Fruit fly (Drosophila melanogaster): ENCODE data around the gene ncm.

Gene ncm

DNA sequence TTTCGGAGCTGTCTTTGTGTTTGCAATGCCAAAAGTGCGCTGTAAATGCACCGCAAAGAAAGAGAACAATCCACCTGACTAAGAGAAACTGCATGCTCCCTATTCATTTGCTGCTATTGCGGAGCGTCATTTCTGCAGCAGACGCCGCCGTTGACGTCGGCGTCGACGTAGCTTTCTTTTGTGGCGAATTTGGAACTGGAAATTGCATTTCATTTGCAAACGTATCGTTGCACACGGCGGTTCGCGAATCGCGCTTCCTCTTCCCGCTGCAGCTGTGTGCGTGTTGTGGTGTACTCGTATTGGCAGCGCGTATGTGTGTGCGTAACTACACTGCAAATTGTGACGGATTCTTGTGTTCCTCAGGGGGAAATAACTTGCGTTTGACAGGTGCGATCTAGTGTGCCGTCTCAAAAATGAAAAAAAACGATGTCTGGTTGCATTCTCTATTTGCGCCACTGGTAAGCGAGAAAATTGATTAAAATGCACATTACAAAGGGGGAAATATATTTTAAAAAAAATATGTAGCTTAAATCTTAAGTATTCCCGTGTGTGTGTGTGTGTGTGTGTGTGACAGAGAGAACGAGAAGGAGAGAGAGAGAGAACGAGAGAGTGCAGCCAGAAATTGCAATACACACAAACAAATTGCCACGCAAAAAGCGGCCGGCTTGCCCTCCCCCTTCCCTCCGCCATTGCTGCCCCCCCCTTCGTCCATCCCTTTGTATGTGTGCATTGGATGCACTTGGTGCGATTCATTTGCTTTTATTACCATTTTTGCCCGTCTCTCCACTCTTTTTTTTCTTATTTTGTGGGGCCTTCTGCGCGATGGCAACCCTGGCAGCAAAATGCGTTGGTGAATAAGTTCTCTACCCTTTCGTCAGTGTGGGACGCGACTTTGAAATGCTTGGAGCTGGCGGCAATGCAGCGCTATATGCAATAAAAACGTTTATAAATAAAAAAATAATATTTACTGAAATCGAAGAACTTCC is 7.0 kb upstream of the ncm start:
- TF ChIP-seq Snoo (tag; optimal IDR thresholded peaks at IDR 0.05), result peak; percentile 65
- peak; percentile 99 for TF ChIP-seq CG15710 (tag; optimal IDR thresholded peaks at IDR 0.05)
- peak; percentile 100 for TF ChIP-seq gl (tag; optimal IDR thresholded peaks at IDR 0.05)
- TF ChIP-seq Pif1B (GFP tag; optimal IDR thresholded peaks at IDR 0.05), result peak; percentile 85
- TF ChIP-seq CG32121 (GFP tag; IDR thresholded peaks at IDR 0.05), result peak; percentile 99
- TF ChIP-seq CG8159 (tag; optimal IDR thresholded peaks at IDR 0.05), result peak; percentile 97
- peak; percentile 100 for TF ChIP-seq CG4496 (GFP tag; IDR thresholded peaks at IDR 0.05)
- peak; percentile 99 for TF ChIP-seq fd96Ca (GFP tag; IDR thresholded peaks at IDR 0.05)
- TF ChIP-seq CG10348 (GFP tag; IDR thresholded peaks at IDR 0.05), result 0 out of 2 replicates have a peak, but pooled peaks have one; percentile 8
- peak; percentile 99 for TF ChIP-seq Ets98B (GFP tag; IDR thresholded peaks at IDR 0.05)
- peak; percentile 100 for TF ChIP-seq CG13204 (GFP tag; optimal IDR thresholded peaks at IDR 0.05)
- peak; percentile 97 for TF ChIP-seq CG8301 (tag; optimal IDR thresholded peaks at IDR 0.05)
- TF ChIP-seq D1 (tag; optimal IDR thresholded peaks at IDR 0.05), result peak; percentile 85
- peak; percentile 99 for TF ChIP-seq CG12605 (GFP tag; IDR thresholded peaks at IDR 0.05)
- peak; percentile 91 for TF ChIP-seq Pif1A (GFP tag; optimal IDR thresholded peaks at IDR 0.05)
- TF ChIP-seq CG14655 (GFP tag; optimal IDR thresholded peaks at IDR 0.05), result peak; percentile 99
- TF ChIP-seq CG17806 (tag; optimal IDR thresholded peaks at IDR 0.05), result peak; percentile 98
- peak; percentile 88 for TF ChIP-seq EcR (GFP tag; optimal IDR thresholded peaks at IDR 0.05)
- peak; percentile 95 for TF ChIP-seq CG9948 (tag; optimal IDR thresholded peaks at IDR 0.05)
- TF ChIP-seq CG34367 (tag; optimal IDR thresholded peaks at IDR 0.05), result peak; percentile 97
- peak; percentile 99 for TF ChIP-seq rn (GFP tag; IDR thresholded peaks at IDR 0.05)

DNA sequence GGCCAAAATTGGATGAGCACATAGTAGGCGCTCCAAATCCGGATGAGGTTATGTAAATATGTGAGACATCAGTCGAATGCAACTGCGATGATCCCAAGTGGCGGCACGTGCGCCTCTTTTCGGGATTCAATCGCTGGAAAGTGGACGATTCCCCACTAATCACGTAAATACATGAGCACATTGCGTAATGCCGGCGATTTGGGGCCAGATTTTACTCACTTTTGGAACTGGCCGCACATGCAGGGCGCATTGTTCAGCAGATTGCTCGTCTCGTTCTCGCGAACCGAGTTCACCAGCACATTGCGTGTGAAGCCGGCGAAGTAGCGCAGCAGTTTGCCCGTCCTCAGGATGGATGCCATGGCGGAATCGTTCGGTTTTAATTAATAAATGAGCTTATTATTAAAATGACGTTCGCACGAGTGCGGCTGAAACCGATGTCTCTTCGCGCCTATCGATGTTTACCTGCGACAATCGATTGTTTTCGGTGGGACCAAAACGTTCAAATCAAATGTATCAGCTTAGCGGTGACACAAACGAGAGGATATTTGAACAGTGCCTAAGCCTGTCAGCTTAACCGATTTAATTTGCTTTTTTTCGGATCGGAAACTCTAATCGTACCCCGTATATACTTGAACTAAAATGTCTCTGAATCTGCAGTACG is 5.5 kb upstream of the ncm start, which contains the start of the genes bsf and Ntf-2r:
Gene bsf, minus strand, starts transcription at position 460 of the 661 bp plus-strand sequence.
Gene Ntf-2r, plus strand, starts transcription at position 522 of the 661 bp plus-strand sequence.
- TF ChIP-seq CG4496 (GFP tag; IDR thresholded peaks at IDR 0.05) (0 out of 3 replicates have a peak, but pooled peaks have one; percentile 34), CG8301 (tag; optimal IDR thresholded peaks at IDR 0.05) (no peak)

DNA sequence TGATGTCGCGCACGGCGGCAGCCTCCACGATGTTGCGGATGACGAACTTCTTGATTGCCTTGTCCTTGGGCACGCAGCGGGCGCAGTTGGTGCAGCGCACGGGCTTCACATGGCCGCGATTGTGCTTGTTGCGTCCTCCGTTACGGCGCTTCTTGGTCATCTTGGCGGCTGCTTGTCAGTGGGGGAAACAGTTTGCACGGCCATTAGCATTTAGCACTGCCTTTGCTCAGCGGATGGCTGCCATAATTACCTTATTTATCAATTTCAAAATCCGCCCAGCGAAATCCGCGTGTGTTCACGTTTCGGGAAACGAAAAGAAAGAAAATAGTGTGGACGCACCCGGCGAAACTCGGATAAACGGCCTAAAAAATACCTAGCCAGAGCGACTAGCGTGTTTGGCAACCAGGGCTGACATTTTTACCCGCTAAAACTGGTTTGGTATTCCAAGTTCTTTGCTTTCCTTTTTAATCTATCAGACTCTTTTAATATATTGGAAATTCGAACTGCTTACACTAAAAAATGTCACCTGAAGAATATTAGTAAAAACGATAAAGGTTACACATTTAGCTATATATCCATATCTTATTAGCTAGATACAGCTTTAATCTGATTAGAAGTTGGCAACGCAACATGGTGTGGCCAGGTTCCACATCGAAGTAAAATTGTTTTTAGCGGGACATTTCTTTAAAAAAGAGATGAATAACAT is 5.7 kb downstream of the ncm start, which contains the start of gene RpS26:
Gene RpS26, minus strand, starts transcription at position 375 of the 706 bp plus-strand sequence.
- TF ChIP-seq fd96Ca (GFP tag; IDR thresholded peaks at IDR 0.05) (peak; percentile 23; the same call in 1 of the 3 replicates), CG14655 (GFP tag; optimal IDR thresholded peaks at IDR 0.05) (no peak), rn (GFP tag; IDR thresholded peaks at IDR 0.05) (no peak), Pif1A (GFP tag; optimal IDR thresholded peaks at IDR 0.05) (no peak), CG9948 (tag; optimal IDR thresholded peaks at IDR 0.05) (peak; percentile 23), Snoo (tag; optimal IDR thresholded peaks at IDR 0.05) (peak; percentile 50), CG15710 (tag; optimal IDR thresholded peaks at IDR 0.05) (peak; percentile 23), CG4496 (GFP tag; IDR thresholded peaks at IDR 0.05) (peak; percentile 61; the same call in 2 of the 3 replicates)

DNA sequence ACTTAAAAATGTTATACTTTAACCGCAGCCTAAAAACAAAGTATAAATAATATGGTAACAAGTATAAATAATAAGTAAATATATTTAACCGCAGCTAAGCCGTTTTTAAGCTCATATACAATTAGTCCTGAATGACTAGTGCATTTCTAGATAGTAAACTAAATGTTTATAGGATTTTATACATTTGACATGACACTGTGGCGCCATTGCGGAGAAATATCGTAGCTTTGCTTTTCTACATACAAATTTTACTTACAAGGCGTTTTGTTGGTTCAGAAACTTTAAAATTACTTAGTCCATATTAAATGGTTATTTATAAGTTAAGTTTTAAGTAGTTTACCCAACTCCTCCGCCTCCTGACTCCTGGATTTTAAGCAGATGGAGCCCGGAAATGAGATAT is 7.5 kb downstream of the ncm start:
- TF ChIP-seq CG34367 (tag; optimal IDR thresholded peaks at IDR 0.05) (no peak), Pif1A (GFP tag; optimal IDR thresholded peaks at IDR 0.05) (no peak), CG32121 (GFP tag; IDR thresholded peaks at IDR 0.05) (no peak), CG8159 (tag; optimal IDR thresholded peaks at IDR 0.05) (peak; percentile 30), EcR (GFP tag; optimal IDR thresholded peaks at IDR 0.05) (no peak), rn (GFP tag; IDR thresholded peaks at IDR 0.05) (no peak), CG12605 (GFP tag; IDR thresholded peaks at IDR 0.05) (no peak), CG10348 (GFP tag; IDR thresholded peaks at IDR 0.05) (no peak), D1 (tag; optimal IDR thresholded peaks at IDR 0.05) (peak; percentile 19), Snoo (tag; optimal IDR thresholded peaks at IDR 0.05) (no peak)

DNA sequence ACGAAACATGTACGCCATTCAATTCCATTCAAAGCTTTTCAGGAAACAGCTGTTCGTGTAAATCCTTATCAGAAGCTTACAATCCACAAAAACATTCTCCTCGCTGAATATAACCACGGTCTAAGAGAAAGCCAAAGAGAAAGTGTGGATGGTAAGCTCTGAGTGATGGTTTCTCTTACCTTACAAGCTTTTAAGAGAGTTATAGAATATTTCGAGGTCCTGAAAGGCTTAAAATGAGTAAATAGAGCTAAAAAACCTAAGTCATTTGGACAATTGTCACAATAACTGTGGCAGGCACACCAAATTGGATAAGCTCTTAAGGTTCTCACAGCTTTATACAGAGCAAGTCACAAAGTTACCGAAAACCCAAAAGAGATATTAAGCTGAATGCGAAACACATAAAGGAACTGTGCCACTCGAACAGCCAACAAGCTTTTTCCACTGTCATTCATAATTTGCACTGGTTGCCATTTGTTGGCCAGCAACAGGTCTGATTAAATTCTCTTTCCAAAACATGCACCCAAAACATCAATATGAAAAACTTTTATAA is 53.4 kb downstream of the ncm start:
- TF ChIP-seq CG17806 (tag; optimal IDR thresholded peaks at IDR 0.05) (no peak), CG32121 (GFP tag; IDR thresholded peaks at IDR 0.05) (no peak), Pif1A (GFP tag; optimal IDR thresholded peaks at IDR 0.05) (no peak), gl (tag; optimal IDR thresholded peaks at IDR 0.05) (no peak), fd96Ca (GFP tag; IDR thresholded peaks at IDR 0.05) (no peak), Ets98B (GFP tag; IDR thresholded peaks at IDR 0.05) (no peak), CG15710 (tag; optimal IDR thresholded peaks at IDR 0.05) (no peak), rn (GFP tag; IDR thresholded peaks at IDR 0.05) (no peak), CG8159 (tag; optimal IDR thresholded peaks at IDR 0.05) (no peak), Pif1B (GFP tag; optimal IDR thresholded peaks at IDR 0.05) (no peak), CG8301 (tag; optimal IDR thresholded peaks at IDR 0.05) (no peak), CG34367 (tag; optimal IDR thresholded peaks at IDR 0.05) (no peak), CG4496 (GFP tag; IDR thresholded peaks at IDR 0.05) (no peak), CG14655 (GFP tag; optimal IDR thresholded peaks at IDR 0.05) (no peak)

Measured in whole organism, pupa.